Worm (Caenorhabditis elegans): ENCODE results near the gene F10E9.1.

DNA sequence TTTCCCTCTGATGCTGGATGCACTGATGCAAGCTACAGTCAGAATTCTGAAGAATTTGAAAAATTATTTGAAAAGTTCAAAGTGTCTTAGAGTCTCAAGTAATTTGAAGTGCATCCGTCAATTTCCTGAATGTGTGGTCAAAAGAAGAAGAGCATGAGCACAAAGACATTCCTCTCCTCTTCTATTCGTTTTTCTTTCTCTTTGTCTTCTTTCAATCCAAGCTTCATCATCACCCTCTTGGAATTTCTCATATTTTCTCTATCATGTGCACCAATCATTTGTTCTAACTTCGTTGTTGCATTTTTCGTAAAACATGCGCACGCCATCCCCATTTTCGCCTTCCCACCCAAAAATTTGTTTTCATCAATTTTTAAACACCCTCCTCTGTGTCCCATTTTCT lies 37.0 kb upstream of the F10E9.1 start:
- TF ChIP-seq ama-1 (optimal IDR thresholded peaks at IDR 0.05) (no peak), ttx-3 (tag; optimal IDR thresholded peaks at IDR 0.05) (no peak)
